Fruit fly (Drosophila melanogaster): ENCODE results near the gene CG3156.

CG3156 gene

dm6 chrX:499589-500041, 11.9 kb downstream of the CG3156 start (continued):
- TF ChIP-seq dimm (GFP tag; IDR thresholded peaks at IDR 0.05) = no peak
- TF ChIP-seq Atf-2 (GFP tag; optimal IDR thresholded peaks at IDR 0.05) = peak; percentile 73
- TF ChIP-seq CG1832 (GFP tag; optimal IDR thresholded peaks at IDR 0.05) = no peak
- TF ChIP-seq nmo (GFP tag; optimal IDR thresholded peaks at IDR 0.05) = peak; percentile 79
- no peak for TF ChIP-seq sr (GFP tag; IDR thresholded peaks at IDR 0.05)
- TF ChIP-seq CkIIα-i1 (GFP tag; IDR thresholded peaks at IDR 0.05) = no peak
- peak; percentile 80 for TF ChIP-seq Dbx (GFP tag; IDR thresholded peaks at IDR 0.05)
- peak; percentile 20 for TF ChIP-seq Spps (tag; optimal IDR thresholded peaks at IDR 0.05)
- TF ChIP-seq B-H1 (GFP tag; IDR thresholded peaks at IDR 0.05) = peak; percentile 48; the same call in 2 of the 3 replicates
- peak; percentile 90 for TF ChIP-seq BtbVII (GFP tag; optimal IDR thresholded peaks at IDR 0.05)
- TF ChIP-seq CG1024 (GFP tag; IDR thresholded peaks at IDR 0.05) = no peak
- TF ChIP-seq NK7.1 (GFP tag; optimal IDR thresholded peaks at IDR 0.05) = peak; percentile 79
- TF ChIP-seq Sry-β (GFP tag; optimal IDR thresholded peaks at IDR 0.05) = no peak
- no peak for TF ChIP-seq lov (optimal IDR thresholded peaks at IDR 0.05)
- TF ChIP-seq lov (GFP tag; IDR thresholded peaks at IDR 0.05) = no peak
- no peak for TF ChIP-seq hkb (optimal IDR thresholded peaks at IDR 0.05)
- peak; percentile 79 for TF ChIP-seq hkb (GFP tag; IDR thresholded peaks at IDR 0.05)
- peak; percentile 89 for TF ChIP-seq CG7839 (tag; optimal IDR thresholded peaks at IDR 0.05)
- peak; percentile 39 for TF ChIP-seq Sry-δ (GFP tag; optimal IDR thresholded peaks at IDR 0.05)
- TF ChIP-seq hbn (GFP tag; IDR thresholded peaks at IDR 0.05; ENCODE audit: partially characterized antibody) = no peak
- TF ChIP-seq CG10321 (GFP tag; IDR thresholded peaks at IDR 0.05) = no peak
- TF ChIP-seq CG2889 (GFP tag; IDR thresholded peaks at IDR 0.05) = 0 out of 3 replicates have a peak, but pooled peaks have one; percentile 54
- TF ChIP-seq H2.0 (GFP tag; IDR thresholded peaks at IDR 0.05) = peak; percentile 21; the same call in 1 of the 2 replicates
- peak; percentile 33; the same call in 1 of the 2 replicates for TF ChIP-seq Ravus (GFP tag; IDR thresholded peaks at IDR 0.05)
- TF ChIP-seq CG18011 (GFP tag; optimal IDR thresholded peaks at IDR 0.05) = peak; percentile 49
- no peak for TF ChIP-seq usp (GFP tag; optimal IDR thresholded peaks at IDR 0.05)
- peak; percentile 53 for TF ChIP-seq CG13123 (GFP tag; optimal IDR thresholded peaks at IDR 0.05)
- TF ChIP-seq slp2 (GFP tag; optimal IDR thresholded peaks at IDR 0.05) = peak; percentile 59
- TF ChIP-seq CG12236 (GFP tag; optimal IDR thresholded peaks at IDR 0.05) = peak; percentile 61
- TF ChIP-seq CG15479 (GFP tag; optimal IDR thresholded peaks at IDR 0.05) = no peak
- peak; percentile 85 for TF ChIP-seq ATbp (GFP tag; optimal IDR thresholded peaks at IDR 0.05)
- TF ChIP-seq danr (GFP tag; IDR thresholded peaks at IDR 0.05) = peak; percentile 60; the same call in 1 of the 2 replicates
- TF ChIP-seq CG17385 (GFP tag; optimal IDR thresholded peaks at IDR 0.05) = peak; percentile 83
- TF ChIP-seq Dfd (GFP tag; optimal IDR thresholded peaks at IDR 0.05) = no peak
- TF ChIP-seq shn (GFP tag; optimal IDR thresholded peaks at IDR 0.05) = peak; percentile 90
- TF ChIP-seq Scr (GFP tag; IDR thresholded peaks at IDR 0.05; ENCODE audit: partially characterized antibody) = no peak
- TF ChIP-seq fd64A (GFP tag; optimal IDR thresholded peaks at IDR 0.05) = peak; percentile 69
- TF ChIP-seq grn (GFP tag; optimal IDR thresholded peaks at IDR 0.05) = peak; percentile 19
- TF ChIP-seq CG12391 (tag; optimal IDR thresholded peaks at IDR 0.05) = peak; percentile 76
- peak; percentile 46; the same call in 1 of the 2 replicates for TF ChIP-seq Taf1 (GFP tag; IDR thresholded peaks at IDR 0.05)
- TF ChIP-seq pb (GFP tag; optimal IDR thresholded peaks at IDR 0.05) = peak; percentile 78
- TF ChIP-seq CG14965 (GFP tag; optimal IDR thresholded peaks at IDR 0.05; ENCODE audit: borderline replicate concordance) = peak; percentile 52
- TF ChIP-seq CG9609 (GFP tag; optimal IDR thresholded peaks at IDR 0.05) = peak; percentile 74
- TF ChIP-seq ro (GFP tag; IDR thresholded peaks at IDR 0.05) = no peak
- peak; percentile 67 for TF ChIP-seq crc (GFP tag; optimal IDR thresholded peaks at IDR 0.05)
- TF ChIP-seq HmgD (GFP tag; optimal IDR thresholded peaks at IDR 0.05) = peak; percentile 61
- TF ChIP-seq kah (GFP tag; optimal IDR thresholded peaks at IDR 0.05) = peak; percentile 62
- no peak; the same call in 1 of the 2 replicates for TF ChIP-seq Bgb (GFP tag; IDR thresholded peaks at IDR 0.05; ENCODE audit: partially characterized antibody)
- TF ChIP-seq da (GFP tag; optimal IDR thresholded peaks at IDR 0.05) = peak; percentile 54
- TF ChIP-seq CG6683 (GFP tag; optimal IDR thresholded peaks at IDR 0.05) = peak; percentile 80
- TF ChIP-seq CG8765 (GFP tag; IDR thresholded peaks at IDR 0.05) = no peak
- TF ChIP-seq Doc3 (GFP tag; IDR thresholded peaks at IDR 0.05; ENCODE audit: partially characterized antibody) = no peak

Measured in whole organism, embryonic.